Worm (Caenorhabditis elegans): Measurements from ENCODE around the gene R107.5.

- no peak for TF ChIP-seq nhr-84 (tag; optimal IDR thresholded peaks at IDR 0.05)
- no peak for TF ChIP-seq ztf-11 (tag; optimal IDR thresholded peaks at IDR 0.05)
- no peak for TF ChIP-seq nhr-77 (tag; optimal IDR thresholded peaks at IDR 0.05)
- no peak for TF ChIP-seq nhr-76 (tag; optimal IDR thresholded peaks at IDR 0.05)
- no peak for TF ChIP-seq egl-27 (tag; optimal IDR thresholded peaks at IDR 0.05)
- TF ChIP-seq zag-1 (tag; optimal IDR thresholded peaks at IDR 0.05), result no peak
- TF ChIP-seq ama-1 (optimal IDR thresholded peaks at IDR 0.05), result no peak
- TF ChIP-seq ceh-82 (tag; optimal IDR thresholded peaks at IDR 0.05), result no peak
Observed at ce11 chrIII:9075539-9075938, 21.9 kb upstream of the R107.5 start, which contains the start of gene F02A9.7.

Measured in whole organism, L1 larva.